Worm (Caenorhabditis elegans) whole organism, young adult: ENCODE data around the gene srw-53.

Experiments used
- B0035.1 ChIP-seq: sonication (generic microtip); optimal IDR thresholded peaks from 2 replicates; lab custom pipeline; 2016; ENCODE audit warnings: missing genetic modification characterization, mild to moderate bottlenecking, missing compliant biosample characterization, missing genotype, missing genetic modification reagents
- akir-1 ChIP-seq: fragments of 200-800 bp; sonication (Bioruptor generic); optimal IDR thresholded peaks from 2 replicates; lab custom pipeline; 2018; ENCODE audit warnings: mild to moderate bottlenecking, missing genetic modification characterization, moderate library complexity, missing compliant biosample characterization
- lin-35 ChIP-seq, 3 experiments: fragments of 150-350 bp in 2 of 3; sonication (generic microtip) in 1 of 3; optimal IDR thresholded peaks; 2 replicates each; lab custom pipeline; 2014 to 2018; ENCODE audit warnings: missing biosample characterization in 3 of 3, missing genetic modification characterization in 3 of 3, missing genetic modification reagents in 3 of 3
- nhr-179 ChIP-seq: sonication (generic microtip); optimal IDR thresholded peaks from 2 replicates; lab custom pipeline; 2016; ENCODE audit warnings: mild to moderate bottlenecking, missing genetic modification characterization, missing compliant biosample characterization
- nhr-90 ChIP-seq: sonication (generic microtip); optimal IDR thresholded peaks from 2 replicates; lab custom pipeline; 2016; ENCODE audit warnings: missing genotype, mild to moderate bottlenecking, missing genetic modification characterization, missing compliant biosample characterization
- rec-8 ChIP-seq, 2 experiments: sonication (generic microtip); optimal IDR thresholded peaks; 2 replicates each; lab custom pipeline; 2016; ENCODE audit warnings: mild to moderate bottlenecking in 2 of 2, missing genetic modification characterization in 2 of 2, missing genetic modification reagents in 2 of 2, missing genotype in 2 of 2, missing biosample characterization in 1 of 2, missing compliant biosample characterization in 1 of 2, moderate library complexity in 1 of 2
- snpc-4 ChIP-seq, 5 experiments: fragments of 150-350 bp in 1 of 5; sonication (generic microtip) in 4 of 5; optimal IDR thresholded peaks; 2 replicates each; lab custom pipeline; 2014 to 2018; ENCODE audit warnings: missing genetic modification characterization in 5 of 5, missing biosample characterization in 3 of 5, antibody characterized with exemption in 2 of 5, mild to moderate bottlenecking in 2 of 5, missing compliant biosample characterization in 2 of 5, missing genotype in 2 of 5, moderate library complexity in 2 of 5, missing genetic modification reagents in 1 of 5
- tbp1 ChIP-seq: fragments of 200-800 bp; sonication (Bioruptor generic); optimal IDR thresholded peaks from 2 replicates; lab custom pipeline; 2018; ENCODE audit warnings: mild to moderate bottlenecking, missing genetic modification characterization, missing compliant biosample characterization
- ztf-18 ChIP-seq: sonication (generic microtip); optimal IDR thresholded peaks from 2 replicates; lab custom pipeline; 2016; ENCODE audit warnings: missing genotype, mild to moderate bottlenecking, missing genetic modification characterization, missing compliant biosample characterization
- ztf-22 ChIP-seq: fragments of 200-800 bp; sonication (Bioruptor generic); optimal IDR thresholded peaks from 2 replicates; lab custom pipeline; 2018; ENCODE audit warnings: mild to moderate bottlenecking, missing genetic modification characterization, moderate library complexity, missing compliant biosample characterization

- no peak for TF ChIP-seq ztf-22 (GFP tag; lab: Kevin White, UChicago)
- TF ChIP-seq lin-35 (GFP tag; optimal IDR thresholded peaks at IDR 0.05; lab: Kevin White, UChicago), result no peak
- no peak for TF ChIP-seq nhr-90
- TF ChIP-seq tbp1 (GFP tag; lab: Kevin White, UChicago), result no peak
- TF ChIP-seq nhr-179 (tag; lab: Kevin White, UChicago), result no peak
- no peak for TF ChIP-seq snpc-4 (GFP tag; optimal IDR thresholded peaks at IDR 0.05; lab: Kevin White, UChicago)
- TF ChIP-seq snpc-4 (tag; optimal IDR thresholded peaks at IDR 0.05; lab: Kevin White, UChicago), result no peak
- TF ChIP-seq ztf-18 (tag; lab: Kevin White, UChicago), result no peak
- TF ChIP-seq rec-8 (tag; optimal IDR thresholded peaks at IDR 0.05; lab: Kevin White, UChicago), result no peak
- no peak for TF ChIP-seq B0035.1
- TF ChIP-seq akir-1, result no peak
Measured at ce11 chrV:15921102-15921501, 22.1 kb upstream of the srw-53 start, which contains the start of gene cdr-1.
